Worm (Caenorhabditis elegans) whole organism, late embryonic: Measurements from ENCODE around the gene sdz-1.

Experiments used
- F13H6.1 ChIP-seq: sonication (generic microtip); optimal IDR thresholded peaks from 2 replicates; lab custom pipeline; 2016; ENCODE audit warnings: missing genetic modification characterization, missing compliant biosample characterization
- ceh-19 ChIP-seq: fragments of 200-800 bp; sonication (Bioruptor generic); optimal IDR thresholded peaks from 2 replicates; lab custom pipeline; 2018; ENCODE audit warnings: mild to moderate bottlenecking, missing genetic modification characterization, missing compliant biosample characterization
- che-1 ChIP-seq: sonication (generic microtip); optimal IDR thresholded peaks from 2 replicates; lab custom pipeline; 2016; ENCODE audit warnings: mild to moderate bottlenecking, missing genetic modification characterization, missing compliant biosample characterization
- elt-4 ChIP-seq: sonication (generic microtip); optimal IDR thresholded peaks from 2 replicates; lab custom pipeline; 2016; ENCODE audit warnings: missing genetic modification characterization, missing compliant biosample characterization
- eyg-1 ChIP-seq: sonication (generic microtip); optimal IDR thresholded peaks from 2 replicates; lab custom pipeline; 2016; ENCODE audit warnings: missing genotype, missing genetic modification characterization, missing compliant biosample characterization
- fkh-10 ChIP-seq: fragments of 150-350 bp; optimal IDR thresholded peaks from 2 replicates; lab custom pipeline; 2014; ENCODE audit warnings: missing biosample characterization, missing genetic modification reagents, missing genetic modification characterization
- lim-6 ChIP-seq: sonication (generic microtip); optimal IDR thresholded peaks from 2 replicates; lab custom pipeline; 2016; ENCODE audit warnings: missing genetic modification characterization, missing compliant biosample characterization
- nfya-1 ChIP-seq: sonication (generic microtip); optimal IDR thresholded peaks from 2 replicates; lab custom pipeline; 2017; ENCODE audit warnings: missing genetic modification characterization, mild to moderate bottlenecking, missing compliant biosample characterization, antibody characterized with exemption, moderate library complexity
- pag-3 ChIP-seq: sonication (generic microtip); optimal IDR thresholded peaks from 2 replicates; lab custom pipeline; 2016; ENCODE audit warnings: missing compliant biosample characterization, missing genetic modification characterization, borderline replicate concordance
- pha-4 ChIP-seq: fragments of 150-350 bp; optimal IDR thresholded peaks from 2 replicates; lab custom pipeline; 2018; ENCODE audit warnings: missing biosample characterization, missing genetic modification reagents, missing genetic modification characterization
- sdc-2 ChIP-seq: sonication (generic microtip); optimal IDR thresholded peaks from 2 replicates; lab custom pipeline; 2016; ENCODE audit warnings: missing genotype, missing genetic modification characterization, missing compliant biosample characterization
- zip-5 ChIP-seq: sonication (generic microtip); optimal IDR thresholded peaks from 2 replicates; lab custom pipeline; 2016; ENCODE audit warnings: missing genetic modification characterization, missing compliant biosample characterization

- TF ChIP-seq elt-4 (tag; lab: Kevin White, UChicago) (no peak), pag-3 (tag; lab: Kevin White, UChicago) (no peak), pha-4 (no peak), sdc-2 (tag; lab: Kevin White, UChicago) (no peak), nfya-1 (tag; lab: Kevin White, UChicago) (no peak), che-1 (no peak), eyg-1 (no peak), F13H6.1 (tag; lab: Kevin White, UChicago) (no peak), fkh-10 (GFP tag; lab: Kevin White, UChicago) (no peak), lim-6 (tag; lab: Kevin White, UChicago) (no peak), ceh-19 (GFP tag; lab: Kevin White, UChicago) (no peak), zip-5 (tag; lab: Kevin White, UChicago) (no peak)
Observed at ce11 chrIII:8693322-8693721, 6.8 kb downstream of the sdz-1 start, which contains the start of gene B0303.7.
